Fruit fly (Drosophila melanogaster) whole organism, prepupa: ENCODE data around the gene CG31546.

Source experiments
- CG11294 ChIP-seq: fragments of 200-800 bp; sonication (Bioruptor generic); IDR thresholded peaks from 2 replicates; pipeline ENCODE4 v1.3.6; 2022; ENCODE audit warnings: missing biosample characterization, missing genetic modification characterization
- CG11762 ChIP-seq: fragments of 200-800 bp; sonication (Bioruptor generic); optimal IDR thresholded peaks from 3 replicates; lab custom pipeline; 2016; ENCODE audit warnings: missing biosample characterization, missing genetic modification characterization; ENCODE audit not compliant: insufficient read depth
- CG15336 ChIP-seq: fragments of 200-800 bp; sonication (Bioruptor generic); IDR thresholded peaks from 2 replicates; pipeline ENCODE4 v1.3.6; 2022; ENCODE audit warnings: missing biosample characterization, missing genetic modification characterization
- CG31627 ChIP-seq: fragments of 200-800 bp; sonication (Bioruptor generic); optimal IDR thresholded peaks from 3 replicates; lab custom pipeline; 2016; ENCODE audit warnings: missing biosample characterization, missing genetic modification characterization
- CG6276 ChIP-seq: fragments of 200-800 bp; sonication (Bioruptor generic); optimal IDR thresholded peaks from 2 replicates; lab custom pipeline; 2017; ENCODE audit warnings: missing biosample characterization, mild to moderate bottlenecking, missing genetic modification characterization
- CG6792 ChIP-seq: fragments of 200-800 bp; sonication (Bioruptor generic); optimal IDR thresholded peaks from 3 replicates; lab custom pipeline; 2016; ENCODE audit warnings: missing biosample characterization, missing genetic modification characterization
- CG6854 ChIP-seq: fragments of 200-800 bp; sonication (Bioruptor generic); optimal IDR thresholded peaks from 2 replicates; lab custom pipeline; 2017; ENCODE audit warnings: missing biosample characterization, mild to moderate bottlenecking, missing genetic modification characterization
- CG8319 ChIP-seq: fragments of 200-800 bp; sonication (Bioruptor generic); optimal IDR thresholded peaks from 3 replicates; lab custom pipeline; 2016; ENCODE audit warnings: missing biosample characterization, missing genetic modification characterization
- Eip75B ChIP-seq: fragments of 200-800 bp; sonication (Bioruptor generic); optimal IDR thresholded peaks from 3 replicates; lab custom pipeline; 2016; ENCODE audit warnings: missing biosample characterization, missing genetic modification characterization
- Eip78C ChIP-seq: fragments of 200-800 bp; sonication (Bioruptor generic); peaks from one replicate; lab custom pipeline; 2016; ENCODE audit warnings: missing biosample characterization, missing genetic modification characterization
- Eip93F ChIP-seq: fragments of 200-800 bp; sonication (Bioruptor generic); optimal IDR thresholded peaks from 2 replicates; lab custom pipeline; 2016; ENCODE audit warnings: missing biosample characterization, mild to moderate bottlenecking, missing genetic modification characterization
- Ets96B ChIP-seq: fragments of 200-800 bp; optimal IDR thresholded peaks from 2 replicates; lab custom pipeline; 2019; ENCODE audit warnings: missing biosample characterization, mild to moderate bottlenecking, missing genetic modification characterization, moderate library complexity
- Hr39 ChIP-seq: fragments of 200-800 bp; sonication (Bioruptor generic); optimal IDR thresholded peaks from 2 replicates; lab custom pipeline; 2016; ENCODE audit warnings: missing biosample characterization, missing genetic modification characterization
- Lpt ChIP-seq: fragments of 200-800 bp; sonication (Bioruptor generic); optimal IDR thresholded peaks from 3 replicates; lab custom pipeline; 2016; ENCODE audit warnings: missing biosample characterization, missing genetic modification characterization
- Smox ChIP-seq: fragments of 200-800 bp; sonication (Bioruptor generic); optimal IDR thresholded peaks from 3 replicates; lab custom pipeline; 2016; ENCODE audit warnings: missing biosample characterization, missing genetic modification characterization
- Sox102F ChIP-seq: fragments of 200-800 bp; sonication (Bioruptor generic); optimal IDR thresholded peaks from 2 replicates; lab custom pipeline; 2016; ENCODE audit warnings: missing biosample characterization, mild to moderate bottlenecking, missing genetic modification characterization
- Sox15 ChIP-seq: fragments of 200-800 bp; sonication (Bioruptor generic); optimal IDR thresholded peaks from 3 replicates; lab custom pipeline; 2016; ENCODE audit warnings: missing biosample characterization, missing genetic modification characterization
- cyc ChIP-seq: fragments of 200-800 bp; sonication (Bioruptor generic); optimal IDR thresholded peaks from 3 replicates; lab custom pipeline; 2016; ENCODE audit warnings: missing biosample characterization, missing genetic modification characterization
- dac ChIP-seq: fragments of 200-800 bp; sonication (Bioruptor generic); optimal IDR thresholded peaks from 2 replicates; lab custom pipeline; 2017; ENCODE audit warnings: missing biosample characterization, mild to moderate bottlenecking, missing genetic modification characterization
- dsx ChIP-seq: fragments of 200-800 bp; optimal IDR thresholded peaks from 3 replicates; lab custom pipeline; 2019; ENCODE audit warnings: missing biosample characterization, mild to moderate bottlenecking, missing genetic modification characterization, moderate library complexity; ENCODE audit not compliant: poor library complexity, severe bottlenecking
- esn ChIP-seq: fragments of 200-800 bp; sonication (Bioruptor generic); optimal IDR thresholded peaks from 2 replicates; lab custom pipeline; 2016; ENCODE audit warnings: missing biosample characterization, mild to moderate bottlenecking, missing genetic modification characterization, moderate library complexity
- lz ChIP-seq: fragments of 200-800 bp; sonication (Bioruptor generic); optimal IDR thresholded peaks from 3 replicates; lab custom pipeline; 2016; ENCODE audit warnings: missing biosample characterization, missing genetic modification characterization
- net ChIP-seq: fragments of 200-800 bp; sonication (Bioruptor generic); optimal IDR thresholded peaks from 3 replicates; lab custom pipeline; 2016; ENCODE audit warnings: missing biosample characterization, missing genetic modification characterization
- salr ChIP-seq, 2 experiments: fragments of 200-800 bp; sonication (Bioruptor generic); optimal IDR thresholded peaks; 3 replicates each; lab custom pipeline; 2016 to 2018; ENCODE audit warnings: missing biosample characterization in 2 of 2, missing genetic modification characterization in 2 of 2, mild to moderate bottlenecking in 1 of 2
- topi ChIP-seq: fragments of 200-800 bp; sonication (Bioruptor generic); optimal IDR thresholded peaks from 3 replicates; lab custom pipeline; 2016; ENCODE audit warnings: missing biosample characterization, missing genetic modification characterization

The CG31546 gene

dm6 chr3R:5591398-5591853, 44.0 kb downstream of the CG31546 start, which contains the start of the genes noi and Vha26 (continued):
- TF ChIP-seq Sox15 (GFP tag; lab: Kevin White, UChicago) = peak; percentile 2

- TF ChIP-seq Lpt (GFP tag; lab: Kevin White, UChicago) (no peak), CG6792 (GFP tag; lab: Kevin White, UChicago) (no peak), dac (no peak), Eip78C (GFP tag; lab: Kevin White, UChicago) (no peak), CG11294 (no peak), CG11762 (GFP tag; lab: Kevin White, UChicago) (no peak), Ets96B (tag; lab: Kevin White, UChicago) (no peak), Hr39 (GFP tag; lab: Kevin White, UChicago) (no peak), Smox (GFP tag; lab: Kevin White, UChicago) (no peak), topi (no peak)
These were observed 46.9 kb downstream of the CG31546 start, which contains the start of gene PolZ2 for dm6 chr3R:5588573-5588972. Gene PolZ2, plus strand, starts transcription at chr3R:5588873.

- no peak for TF ChIP-seq Eip93F (GFP tag; lab: Kevin White, UChicago)
- peak; percentile 28; the same call in 1 of the 2 replicates for TF ChIP-seq CG15336 (GFP tag; lab: Robert Waterston, UW)
- no peak for TF ChIP-seq Eip78C (GFP tag; lab: Kevin White, UChicago)
- no peak for TF ChIP-seq salr (GFP tag; optimal IDR thresholded peaks at IDR 0.05; lab: Kevin White, UChicago)
- TF ChIP-seq esn (GFP tag; lab: Kevin White, UChicago) = peak; percentile 43
- TF ChIP-seq lz (GFP tag; lab: Kevin White, UChicago) = peak; percentile 40
- no peak for TF ChIP-seq CG6276 (GFP tag; lab: Kevin White, UChicago)
- no peak for TF ChIP-seq net (GFP tag; lab: Kevin White, UChicago)
- no peak for TF ChIP-seq dsx (GFP tag; lab: Kevin White, UChicago)
- TF ChIP-seq CG6854 (GFP tag; lab: Kevin White, UChicago) = peak; percentile 45
- no peak for TF ChIP-seq CG8319
- TF ChIP-seq CG6792 (GFP tag; lab: Kevin White, UChicago) = no peak
- TF ChIP-seq cyc (GFP tag; lab: Kevin White, UChicago) = peak; percentile 31
- peak; percentile 18 for TF ChIP-seq CG31627 (GFP tag; lab: Kevin White, UChicago)
- TF ChIP-seq Sox102F (GFP tag; lab: Kevin White, UChicago) = no peak
- TF ChIP-seq Eip75B = no peak
These were observed 47.4 kb downstream of the CG31546 start, which contains the start of gene CG2926 for dm6 chr3R:5587863-5588519. Gene CG2926, minus strand, starts transcription at chr3R:5588380.
